Fruit fly (Drosophila melanogaster): ENCODE measurements around the gene CG43438.

DNA sequence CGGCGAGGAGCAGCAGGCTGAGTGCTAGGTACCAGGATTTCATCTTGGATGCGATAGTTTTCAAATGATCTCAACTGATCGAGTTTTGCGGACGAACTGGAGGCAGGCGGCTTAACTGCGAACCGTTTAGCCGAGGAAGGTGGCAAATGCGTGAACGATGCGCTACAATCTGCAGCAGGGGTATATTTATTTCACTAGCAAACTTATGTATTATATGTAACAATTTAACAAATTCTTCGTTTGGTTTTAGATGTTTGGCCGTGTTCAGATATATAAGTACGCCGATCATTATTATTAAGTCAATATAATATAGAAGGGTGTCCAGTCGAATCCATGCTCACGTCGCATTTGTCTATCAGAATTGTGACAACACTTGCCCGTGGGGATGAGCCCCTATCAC, 5.0 kb upstream of the CG43438 start, which contains the start of gene CG31706:
- TF ChIP-seq h (optimal IDR thresholded peaks at IDR 0.05): no peak
- no peak for TF ChIP-seq psq (optimal IDR thresholded peaks at IDR 0.05)

Measured in Kc167 (cell line).